Fruit fly (Drosophila melanogaster) whole organism, embryonic: Measurements from ENCODE around the gene Tao.
A peak's percentile ranks its signal among the peaks of the same experiment; 100 is the strongest.

Experiments used
- ATbp ChIP-seq: fragments of 200-800 bp; sonication (Bioruptor generic); optimal IDR thresholded peaks from 2 replicates; lab custom pipeline; 2017; ENCODE audit warnings: missing biosample characterization, mild to moderate bottlenecking, missing genetic modification characterization, missing genetic modification reagents
- Adf1 ChIP-seq: fragments of 200-800 bp; sonication (Bioruptor generic); IDR thresholded peaks from 2 replicates; pipeline ENCODE4 v1.3.6; 2022; ENCODE audit warnings: missing biosample characterization, missing genetic modification characterization
- B-H2 ChIP-seq: fragments of 200-800 bp; sonication (Bioruptor generic); optimal IDR thresholded peaks from 2 replicates; lab custom pipeline; 2018; ENCODE audit warnings: missing biosample characterization, mild to moderate bottlenecking, missing genetic modification characterization
- Bgb ChIP-seq: fragments of 200-800 bp; sonication (Bioruptor generic); IDR thresholded peaks from 2 replicates; pipeline ENCODE4 v1.3.6; 2022; ENCODE audit warnings: missing biosample characterization, missing genetic modification characterization; ENCODE audit not compliant: partially characterized antibody
- CG10209 ChIP-seq: fragments of 200-800 bp; sonication (Bioruptor generic); optimal IDR thresholded peaks from 3 replicates; lab custom pipeline; 2017; ENCODE audit warnings: missing biosample characterization, mild to moderate bottlenecking, missing genetic modification characterization, missing genetic modification reagents
- CG12744 ChIP-seq: fragments of 200-800 bp; sonication (Bioruptor generic); optimal IDR thresholded peaks from 2 replicates; lab custom pipeline; 2016; ENCODE audit warnings: missing biosample characterization, missing genetic modification characterization
- CG2129 ChIP-seq: fragments of 200-800 bp; sonication (Bioruptor generic); IDR thresholded peaks from 2 replicates; pipeline ENCODE4 v1.3.6; 2022; ENCODE audit warnings: missing biosample characterization, missing genetic modification characterization; ENCODE audit not compliant: partially characterized antibody
- CG30403 ChIP-seq: fragments of 200-800 bp; sonication (Bioruptor generic); optimal IDR thresholded peaks from 3 replicates; lab custom pipeline; 2016; ENCODE audit warnings: missing biosample characterization, missing genetic modification characterization
- CG3065 ChIP-seq: fragments of 200-800 bp; sonication (Bioruptor generic); optimal IDR thresholded peaks from 2 replicates; lab custom pipeline; 2016; ENCODE audit warnings: missing biosample characterization, missing genetic modification characterization
- CG34422 ChIP-seq: fragments of 200-800 bp; sonication (Bioruptor generic); IDR thresholded peaks from 3 replicates; pipeline ENCODE4 v1.3.6; 2022; ENCODE audit warnings: missing biosample characterization, missing genetic modification characterization
- CG3838 ChIP-seq: fragments of 200-800 bp; sonication (Bioruptor generic); optimal IDR thresholded peaks from 3 replicates; lab custom pipeline; 2016; ENCODE audit warnings: missing biosample characterization, missing genetic modification characterization
- CG42726 ChIP-seq: fragments of 200-800 bp; sonication (Bioruptor generic); IDR thresholded peaks from 2 replicates; pipeline ENCODE4 v1.3.6; 2022; ENCODE audit warnings: missing biosample characterization, missing genetic modification characterization; ENCODE audit not compliant: partially characterized antibody
- CG4282 ChIP-seq: fragments of 200-800 bp; sonication (Bioruptor generic); optimal IDR thresholded peaks from 2 replicates; lab custom pipeline; 2016; ENCODE audit warnings: missing biosample characterization, missing genetic modification characterization
- CG4424 ChIP-seq: fragments of 200-800 bp; sonication (Bioruptor generic); optimal IDR thresholded peaks from 3 replicates; lab custom pipeline; 2016; ENCODE audit warnings: missing biosample characterization, missing genetic modification characterization
- CG6683 ChIP-seq: fragments of 200-800 bp; sonication (Bioruptor generic); optimal IDR thresholded peaks from 2 replicates; lab custom pipeline; 2017; ENCODE audit warnings: missing biosample characterization, mild to moderate bottlenecking, missing genetic modification characterization, missing genetic modification reagents
- CG7357 ChIP-seq: fragments of 200-800 bp; sonication (Bioruptor generic); IDR thresholded peaks from 3 replicates; pipeline ENCODE4 v1.3.6; 2022; ENCODE audit warnings: missing biosample characterization, missing genetic modification characterization
- CG7839 ChIP-seq: fragments of 200-800 bp; sonication (Bioruptor generic); optimal IDR thresholded peaks from 3 replicates; lab custom pipeline; 2018; ENCODE audit warnings: missing biosample characterization, mild to moderate bottlenecking, missing genetic modification characterization, moderate library complexity
- CG7963 ChIP-seq: fragments of 200-800 bp; sonication (Bioruptor generic); IDR thresholded peaks from 3 replicates; pipeline ENCODE4 v1.3.6; 2022; ENCODE audit warnings: missing biosample characterization, missing genetic modification characterization; ENCODE audit not compliant: partially characterized antibody
- Dek ChIP-seq: fragments of 200-800 bp; sonication (Bioruptor generic); optimal IDR thresholded peaks from 3 replicates; lab custom pipeline; 2019; ENCODE audit warnings: missing biosample characterization, mild to moderate bottlenecking, missing genetic modification characterization, moderate library complexity
- HLHmδ ChIP-seq: fragments of 200-800 bp; sonication (Bioruptor generic); optimal IDR thresholded peaks from 2 replicates; lab custom pipeline; 2018; ENCODE audit warnings: missing biosample characterization, mild to moderate bottlenecking, missing genetic modification characterization, moderate library complexity
- MTF-1 ChIP-seq: fragments of 200-800 bp; sonication (Bioruptor generic); optimal IDR thresholded peaks from 2 replicates; lab custom pipeline; 2018; ENCODE audit warnings: missing biosample characterization, mild to moderate bottlenecking, missing genetic modification characterization, borderline replicate concordance
- Meics ChIP-seq: fragments of 200-800 bp; sonication (Bioruptor generic); optimal IDR thresholded peaks from 2 replicates; lab custom pipeline; 2017; ENCODE audit warnings: missing biosample characterization, mild to moderate bottlenecking, missing genetic modification characterization
- Myb ChIP-seq: fragments of 200-800 bp; sonication (Bioruptor generic); optimal IDR thresholded peaks from 2 replicates; lab custom pipeline; 2016; ENCODE audit warnings: missing biosample characterization, missing genetic modification characterization
- Opbp ChIP-seq: fragments of 200-800 bp; sonication (Bioruptor generic); IDR thresholded peaks from 3 replicates; pipeline ENCODE4 v1.3.6; 2022; ENCODE audit warnings: missing biosample characterization, missing genetic modification characterization; ENCODE audit not compliant: partially characterized antibody
- Optix ChIP-seq: fragments of 200-800 bp; sonication (Bioruptor generic); IDR thresholded peaks from 3 replicates; pipeline ENCODE4 v1.3.6; 2022; ENCODE audit warnings: missing biosample characterization, missing genetic modification characterization
- Pdp1 ChIP-seq, 2 experiments: fragments of 200-800 bp; sonication (Bioruptor generic); optimal IDR thresholded peaks; 3 replicates each; lab custom pipeline; 2016; ENCODE audit warnings: missing biosample characterization in 2 of 2, missing genetic modification characterization in 2 of 2, mild to moderate bottlenecking in 1 of 2, moderate library complexity in 1 of 2
- Poxn ChIP-seq: fragments of 200-800 bp; sonication (Bioruptor generic); IDR thresholded peaks from 2 replicates; pipeline ENCODE4 v1.3.6; 2022; ENCODE audit warnings: missing biosample characterization, missing genetic modification characterization
- TFAM ChIP-seq: fragments of 200-800 bp; sonication (Bioruptor generic); optimal IDR thresholded peaks from 2 replicates; lab custom pipeline; 2017; ENCODE audit warnings: missing biosample characterization, missing genetic modification characterization, inconsistent platforms
- Vsx1 ChIP-seq: fragments of 200-800 bp; sonication (Bioruptor generic); optimal IDR thresholded peaks from 2 replicates; lab custom pipeline; 2017; ENCODE audit warnings: missing biosample characterization, mild to moderate bottlenecking, missing genetic modification characterization, missing genetic modification reagents
- abd-A ChIP-seq: fragments of 200-800 bp; sonication (Bioruptor generic); optimal IDR thresholded peaks from 3 replicates; lab custom pipeline; 2019; ENCODE audit warnings: missing biosample characterization, mild to moderate bottlenecking, missing genetic modification characterization, moderate library complexity
- bab2 ChIP-seq: fragments of 200-800 bp; sonication (Bioruptor generic); optimal IDR thresholded peaks from 2 replicates; lab custom pipeline; 2016; ENCODE audit warnings: missing biosample characterization, missing genetic modification characterization
- bbx ChIP-seq: fragments of 200-800 bp; sonication (Bioruptor generic); IDR thresholded peaks from 2 replicates; pipeline ENCODE4 v1.3.6; 2022; ENCODE audit warnings: missing biosample characterization, missing genetic modification characterization; ENCODE audit not compliant: partially characterized antibody
- corto ChIP-seq: fragments of 200-800 bp; sonication (Bioruptor generic); optimal IDR thresholded peaks from 2 replicates; lab custom pipeline; 2016; ENCODE audit warnings: missing biosample characterization, mild to moderate bottlenecking, missing genetic modification characterization, moderate library complexity
- crp ChIP-seq, 2 experiments: fragments of 200-800 bp; sonication (Bioruptor generic); optimal IDR thresholded peaks; 2 replicates in 1 of 2; 3 replicates in 1 of 2; lab custom pipeline; 2017; ENCODE audit warnings: missing biosample characterization in 2 of 2, missing genetic modification characterization in 2 of 2, mild to moderate bottlenecking in 1 of 2, moderate library complexity in 1 of 2
- dan ChIP-seq: fragments of 200-800 bp; sonication (Bioruptor generic); IDR thresholded peaks from 2 replicates; pipeline ENCODE4 v1.3.6; 2022; ENCODE audit warnings: missing biosample characterization, missing genetic modification characterization
- emc ChIP-seq: fragments of 200-800 bp; sonication (Bioruptor generic); optimal IDR thresholded peaks from 2 replicates; lab custom pipeline; 2016; ENCODE audit warnings: missing biosample characterization, missing genetic modification characterization
- gfzf ChIP-seq: fragments of 200-800 bp; sonication (Bioruptor generic); optimal IDR thresholded peaks from 2 replicates; lab custom pipeline; 2016; ENCODE audit warnings: missing biosample characterization, mild to moderate bottlenecking, missing genetic modification characterization, moderate library complexity
- hbn ChIP-seq: fragments of 200-800 bp; sonication (Bioruptor generic); IDR thresholded peaks from 2 replicates; pipeline ENCODE4 v1.3.6; 2022; ENCODE audit warnings: missing biosample characterization, missing genetic modification characterization; ENCODE audit not compliant: partially characterized antibody
- lab ChIP-seq: fragments of 200-800 bp; sonication (Bioruptor generic); optimal IDR thresholded peaks from 3 replicates; lab custom pipeline; 2017; ENCODE audit warnings: missing biosample characterization, missing genetic modification characterization, mild to moderate bottlenecking, moderate library complexity, missing genetic modification reagents
- nerfin-2 ChIP-seq: fragments of 200-800 bp; sonication (Bioruptor generic); IDR thresholded peaks from 2 replicates; pipeline ENCODE4 v1.3.6; 2022; ENCODE audit warnings: missing biosample characterization, missing genetic modification characterization; ENCODE audit not compliant: partially characterized antibody
- oc ChIP-seq: fragments of 200-800 bp; sonication (Bioruptor generic); optimal IDR thresholded peaks from 2 replicates; lab custom pipeline; 2018; ENCODE audit warnings: missing biosample characterization, mild to moderate bottlenecking, missing genetic modification characterization, moderate library complexity
- org-1 ChIP-seq: fragments of 200-800 bp; sonication (Bioruptor generic); optimal IDR thresholded peaks from 2 replicates; lab custom pipeline; 2017; ENCODE audit warnings: missing biosample characterization, missing genetic modification characterization
- pan ChIP-seq, 4 experiments: fragments of >200 bp in 3 of 4; fragments of 200-800 bp in 1 of 4; sonication (Bioruptor generic) in 1 of 4; optimal IDR thresholded peaks in 3 of 4; IDR thresholded peaks in 1 of 4; 2 replicates each; pipeline versions ENCODE4 v1.3.6 to Lab custom; 2017 to 2022; ENCODE audit warnings: missing biosample characterization in 2 of 4, missing genetic modification characterization in 2 of 4, mixed read lengths in 1 of 4
- rib ChIP-seq: fragments of 200-800 bp; sonication (Bioruptor generic); IDR thresholded peaks from 2 replicates; pipeline ENCODE4 v1.3.6; 2022; ENCODE audit warnings: missing biosample characterization, missing genetic modification characterization
- sna ChIP-seq: fragments of 200-800 bp; sonication (Bioruptor generic); IDR thresholded peaks from 2 replicates; pipeline ENCODE4 v1.3.6; 2022; ENCODE audit warnings: missing biosample characterization, missing genetic modification characterization; ENCODE audit not compliant: partially characterized antibody
- tna ChIP-seq: fragments of 200-800 bp; sonication (Bioruptor generic); IDR thresholded peaks from 2 replicates; pipeline ENCODE4 v1.3.6; 2022; ENCODE audit warnings: missing biosample characterization, missing genetic modification characterization; ENCODE audit not compliant: partially characterized antibody
- vvl ChIP-seq: fragments of 200-800 bp; sonication (Bioruptor generic); IDR thresholded peaks from 2 replicates; pipeline ENCODE4 v1.3.6; 2022; ENCODE audit warnings: missing biosample characterization, missing genetic modification characterization

The Tao gene

DNA sequence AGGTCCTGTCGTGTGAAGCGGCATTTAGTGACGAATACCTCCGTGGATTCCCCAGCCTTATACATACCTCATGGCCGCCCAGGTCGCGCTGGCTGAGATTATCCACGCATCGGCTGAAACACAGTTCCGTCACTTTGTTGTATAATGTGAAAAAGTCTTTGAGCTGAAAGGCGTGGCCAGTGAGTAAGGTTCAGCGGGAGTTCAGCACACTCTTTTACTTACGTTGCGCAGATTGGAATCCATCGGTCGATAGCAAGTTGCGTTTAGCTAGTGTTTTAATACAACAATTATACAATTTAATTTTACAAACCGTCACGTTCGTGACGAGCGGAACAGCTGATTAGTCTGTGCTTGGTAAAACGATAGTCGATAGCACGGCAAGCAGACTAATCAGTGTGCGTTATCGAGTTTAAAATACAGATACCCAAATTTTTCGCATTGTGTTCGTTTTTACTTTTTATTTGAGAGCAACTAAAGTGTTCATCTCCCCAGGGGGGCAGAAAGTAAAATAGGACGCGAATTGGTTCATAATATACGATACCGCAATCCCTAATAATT is 38.7 kb upstream of the Tao start, which contains the start of the genes Pstk and Tim9b (continued):
- TF ChIP-seq CG10209 (GFP tag; lab: Kevin White, UChicago) (no peak), Poxn (GFP tag; lab: Robert Waterston, UW) (no peak), Bgb (GFP tag; lab: Robert Waterston, UW) (peak; percentile 47), sna (GFP tag; lab: Robert Waterston, UW) (0 out of 2 replicates have a peak, but pooled peaks have one; percentile 46), CG3838 (GFP tag; lab: Kevin White, UChicago) (no peak), dan (no peak), CG42726 (GFP tag; lab: Robert Waterston, UW) (no peak), Optix (GFP tag; lab: Robert Waterston, UW) (no peak), nerfin-2 (GFP tag; lab: Robert Waterston, UW) (peak; percentile 29; the same call in 1 of the 2 replicates), CG34422 (GFP tag; lab: Robert Waterston, UW) (no peak), CG7839 (tag; lab: Kevin White, UChicago) (no peak), CG3065 (no peak), lab (GFP tag; lab: Kevin White, UChicago) (no peak), tna (GFP tag; lab: Robert Waterston, UW) (peak; percentile 68), emc (GFP tag; lab: Kevin White, UChicago) (no peak), corto (no peak), bbx (GFP tag; lab: Robert Waterston, UW) (peak; percentile 73), CG12744 (no peak), Adf1 (GFP tag; lab: Robert Waterston, UW) (no peak), B-H2 (no peak), crp (GFP tag; optimal IDR thresholded peaks at IDR 0.05; lab: Kevin White, UChicago) (peak; percentile 17 to 85), CG6683 (GFP tag; lab: Kevin White, UChicago) (no peak), CG7963 (GFP tag; lab: Robert Waterston, UW) (peak; percentile 69), Pdp1 (GFP tag; optimal IDR thresholded peaks at IDR 0.05; lab: Kevin White, UChicago) (peak in 1 of 2 experiments; percentile 93), TFAM (no peak), CG2129 (GFP tag; lab: Robert Waterston, UW) (0 out of 2 replicates have a peak, but pooled peaks have one; percentile 15), Meics (GFP tag; lab: Kevin White, UChicago) (no peak), Myb (GFP tag; lab: Kevin White, UChicago) (no peak), oc (no peak), bab2 (GFP tag; lab: Kevin White, UChicago) (no peak), Vsx1 (GFP tag; lab: Kevin White, UChicago) (no peak), CG7357 (no peak), ATbp (no peak), hbn (GFP tag; lab: Robert Waterston, UW) (peak; percentile 49), pan (optimal IDR thresholded peaks at IDR 0.05; lab: Kevin White, UChicago) (no peak), pan (GFP tag; optimal IDR thresholded peaks at IDR 0.05 in 1 of 2, IDR thresholded peaks at IDR 0.05 in 1 of 2) (no peak), HLHmδ (GFP tag; lab: Kevin White, UChicago) (no peak), CG30403 (GFP tag; lab: Kevin White, UChicago) (no peak), Dek (no peak), CG4282 (GFP tag; lab: Kevin White, UChicago) (no peak), org-1 (GFP tag; lab: Kevin White, UChicago) (no peak), gfzf (no peak), Opbp (GFP tag; lab: Robert Waterston, UW) (peak; percentile 59; the same call in 2 of the 3 replicates), rib (GFP tag; lab: Robert Waterston, UW) (no peak), MTF-1 (no peak), abd-A (tag; lab: Kevin White, UChicago) (no peak), vvl (GFP tag; lab: Robert Waterston, UW) (no peak), CG4424 (GFP tag; lab: Kevin White, UChicago) (no peak)
